Fruit fly (Drosophila melanogaster) whole organism, embryonic: ENCODE data around the gene SerRS-m.

Source experiments
- Adf1 ChIP-seq: fragments of 200-800 bp; sonication (Bioruptor generic); IDR thresholded peaks from 2 replicates; pipeline ENCODE4 v1.3.6; 2022; ENCODE audit warnings: missing biosample characterization, missing genetic modification characterization
- Atf3 ChIP-seq: fragments of 200-800 bp; sonication (Bioruptor generic); optimal IDR thresholded peaks from 3 replicates; lab custom pipeline; 2016; ENCODE audit warnings: missing biosample characterization, missing genetic modification characterization
- Atf6 ChIP-seq: fragments of 200-800 bp; sonication (Bioruptor generic); IDR thresholded peaks from 2 replicates; pipeline ENCODE4 v1.3.6; 2022; ENCODE audit warnings: missing biosample characterization, missing genetic modification characterization
- CG1024 ChIP-seq: fragments of 200-800 bp; sonication (Bioruptor generic); IDR thresholded peaks from 2 replicates; pipeline ENCODE4 v1.3.6; 2022; ENCODE audit warnings: missing biosample characterization, missing genetic modification characterization
- CG11398 ChIP-seq: fragments of 200-800 bp; sonication (Bioruptor generic); optimal IDR thresholded peaks from 2 replicates; lab custom pipeline; 2016; ENCODE audit warnings: missing biosample characterization, missing genetic modification characterization
- CG12236 ChIP-seq: fragments of 200-800 bp; sonication (Bioruptor generic); optimal IDR thresholded peaks from 2 replicates; lab custom pipeline; 2016; ENCODE audit warnings: missing biosample characterization, missing genetic modification characterization
- CG1603 ChIP-seq: fragments of 200-800 bp; sonication (Bioruptor generic); optimal IDR thresholded peaks from 2 replicates; lab custom pipeline; 2019; ENCODE audit warnings: missing biosample characterization, mild to moderate bottlenecking, missing genetic modification characterization, moderate library complexity
- CG17612 ChIP-seq: fragments of 200-800 bp; sonication (Bioruptor generic); IDR thresholded peaks from 2 replicates; pipeline ENCODE4 v1.3.6; 2022; ENCODE audit warnings: missing biosample characterization, missing genetic modification characterization
- CG18764 ChIP-seq: fragments of 200-800 bp; sonication (Bioruptor generic); optimal IDR thresholded peaks from 3 replicates; lab custom pipeline; 2016; ENCODE audit warnings: missing biosample characterization, missing genetic modification characterization
- CG32767 ChIP-seq: fragments of 200-800 bp; sonication (Bioruptor generic); IDR thresholded peaks from 2 replicates; pipeline ENCODE4 v1.3.6; 2022; ENCODE audit warnings: missing biosample characterization, missing genetic modification characterization
- CG4707 ChIP-seq: fragments of 200-800 bp; sonication (Bioruptor generic); optimal IDR thresholded peaks from 2 replicates; lab custom pipeline; 2018; ENCODE audit warnings: missing biosample characterization, mild to moderate bottlenecking, missing genetic modification characterization, moderate library complexity
- CG6791 ChIP-seq: fragments of 200-800 bp; sonication (Bioruptor generic); IDR thresholded peaks from 3 replicates; pipeline ENCODE4 v1.3.6; 2022; ENCODE audit warnings: missing biosample characterization, missing genetic modification characterization; ENCODE audit not compliant: partially characterized antibody
- CG7271 ChIP-seq: fragments of 200-800 bp; sonication (Bioruptor generic); optimal IDR thresholded peaks from 2 replicates; lab custom pipeline; 2018; ENCODE audit warnings: missing biosample characterization, mild to moderate bottlenecking, missing genetic modification characterization, moderate library complexity
- CG8089 ChIP-seq: fragments of 200-800 bp; sonication (Bioruptor generic); optimal IDR thresholded peaks from 3 replicates; lab custom pipeline; 2016; ENCODE audit warnings: missing biosample characterization, missing genetic modification characterization
- CG8290 ChIP-seq, 3 experiments: fragments of 200-800 bp; sonication (Bioruptor generic); optimal IDR thresholded peaks; 2 replicates each; lab custom pipeline; 2016 to 2019; ENCODE audit warnings: missing biosample characterization in 3 of 3, missing genetic modification characterization in 3 of 3, mild to moderate bottlenecking in 2 of 3, moderate library complexity in 1 of 3
- CG9727 ChIP-seq: fragments of 200-800 bp; sonication (Bioruptor generic); optimal IDR thresholded peaks from 3 replicates; lab custom pipeline; 2017; ENCODE audit warnings: missing biosample characterization, mild to moderate bottlenecking, missing genetic modification characterization
- CG9817 ChIP-seq: fragments of 200-800 bp; sonication (Bioruptor generic); optimal IDR thresholded peaks from 2 replicates; lab custom pipeline; 2018; ENCODE audit warnings: missing biosample characterization, mild to moderate bottlenecking, missing genetic modification characterization, moderate library complexity
- CG9876 ChIP-seq: fragments of 200-800 bp; sonication (Bioruptor generic); optimal IDR thresholded peaks from 2 replicates; lab custom pipeline; 2016; ENCODE audit warnings: missing biosample characterization, missing genetic modification characterization
- Camta ChIP-seq: fragments of 200-800 bp; sonication (Bioruptor generic); optimal IDR thresholded peaks from 2 replicates; lab custom pipeline; 2016; ENCODE audit warnings: missing biosample characterization, missing genetic modification characterization
- Dad ChIP-seq: fragments of 200-800 bp; sonication (Bioruptor generic); optimal IDR thresholded peaks from 3 replicates; lab custom pipeline; 2016; ENCODE audit warnings: missing biosample characterization, missing genetic modification characterization
- H2.0 ChIP-seq: fragments of 200-800 bp; sonication (Bioruptor generic); IDR thresholded peaks from 2 replicates; pipeline ENCODE4 v1.3.6; 2022; ENCODE audit warnings: missing biosample characterization, missing genetic modification characterization
- HmgZ ChIP-seq: fragments of 200-800 bp; sonication (Bioruptor generic); optimal IDR thresholded peaks from 2 replicates; lab custom pipeline; 2018; ENCODE audit warnings: missing biosample characterization, mild to moderate bottlenecking, missing genetic modification characterization
- Hr39 ChIP-seq: fragments of >200 bp; optimal IDR thresholded peaks from 2 replicates; lab custom pipeline; 2017
- MTF-1 ChIP-seq: fragments of 200-800 bp; sonication (Bioruptor generic); optimal IDR thresholded peaks from 2 replicates; lab custom pipeline; 2018; ENCODE audit warnings: missing biosample characterization, mild to moderate bottlenecking, missing genetic modification characterization, borderline replicate concordance
- Mad ChIP-seq: fragments of 200-800 bp; sonication (Bioruptor generic); optimal IDR thresholded peaks from 2 replicates; lab custom pipeline; 2016; ENCODE audit warnings: missing biosample characterization, missing genetic modification characterization
- Mes4 ChIP-seq: fragments of 200-800 bp; sonication (Bioruptor generic); optimal IDR thresholded peaks from 2 replicates; lab custom pipeline; 2016; ENCODE audit warnings: missing biosample characterization, missing genetic modification characterization
- Opbp ChIP-seq: fragments of 200-800 bp; sonication (Bioruptor generic); IDR thresholded peaks from 3 replicates; pipeline ENCODE4 v1.3.6; 2022; ENCODE audit warnings: missing biosample characterization, missing genetic modification characterization; ENCODE audit not compliant: partially characterized antibody
- PHDP ChIP-seq: fragments of 200-800 bp; sonication (Bioruptor generic); optimal IDR thresholded peaks from 3 replicates; lab custom pipeline; 2018; ENCODE audit warnings: missing biosample characterization, mild to moderate bottlenecking, missing genetic modification characterization, moderate library complexity
- Ravus ChIP-seq: fragments of 200-800 bp; sonication (Bioruptor generic); IDR thresholded peaks from 2 replicates; pipeline ENCODE4 v1.3.6; 2022; ENCODE audit warnings: missing biosample characterization, missing genetic modification characterization
- br ChIP-seq: fragments of >200 bp; optimal IDR thresholded peaks from 2 replicates; lab custom pipeline; 2017
- ems ChIP-seq: fragments of 200-800 bp; sonication (Bioruptor generic); optimal IDR thresholded peaks from 3 replicates; lab custom pipeline; 2016; ENCODE audit warnings: missing biosample characterization, missing genetic modification characterization
- esg ChIP-seq: fragments of 200-800 bp; sonication (Bioruptor generic); conservative IDR thresholded peaks from 2 replicates; pipeline ENCODE4 v1.3.6; 2022; ENCODE audit warnings: missing biosample characterization, missing genetic modification characterization
- gcm ChIP-seq: fragments of 200-800 bp; sonication (Bioruptor generic); optimal IDR thresholded peaks from 2 replicates; lab custom pipeline; 2019; ENCODE audit warnings: missing biosample characterization, mild to moderate bottlenecking, missing genetic modification characterization, moderate library complexity
- h ChIP-seq: fragments of >200 bp; optimal IDR thresholded peaks from 2 replicates; lab custom pipeline; 2017
- ham ChIP-seq: fragments of 200-800 bp; sonication (Bioruptor generic); IDR thresholded peaks from 2 replicates; pipeline ENCODE4 v1.3.6; 2022; ENCODE audit warnings: missing biosample characterization, missing genetic modification characterization
- ind ChIP-seq: fragments of 200-800 bp; sonication (Bioruptor generic); optimal IDR thresholded peaks from 3 replicates; lab custom pipeline; 2016; ENCODE audit warnings: missing biosample characterization, missing genetic modification characterization
- kay ChIP-seq: fragments of 200-800 bp; sonication (Bioruptor generic); optimal IDR thresholded peaks from 2 replicates; lab custom pipeline; 2016; ENCODE audit warnings: missing biosample characterization, missing genetic modification characterization
- mld ChIP-seq: fragments of 200-800 bp; sonication (Bioruptor generic); IDR thresholded peaks from 3 replicates; pipeline ENCODE4 v1.3.6; 2022; ENCODE audit warnings: missing biosample characterization, missing genetic modification characterization; ENCODE audit not compliant: partially characterized antibody
- pum ChIP-seq: fragments of 200-800 bp; sonication (Bioruptor generic); optimal IDR thresholded peaks from 2 replicates; lab custom pipeline; 2016; ENCODE audit warnings: missing biosample characterization, missing genetic modification characterization
- row ChIP-seq: fragments of 200-800 bp; sonication (Bioruptor generic); IDR thresholded peaks from 3 replicates; pipeline ENCODE4 v1.3.6; 2022; ENCODE audit warnings: missing biosample characterization, missing genetic modification characterization
- sim ChIP-seq: fragments of 200-800 bp; sonication (Bioruptor generic); IDR thresholded peaks from 2 replicates; pipeline ENCODE4 v1.3.6; 2022; ENCODE audit warnings: missing biosample characterization, missing genetic modification characterization
- tgo ChIP-seq: fragments of 200-800 bp; sonication (Bioruptor generic); IDR thresholded peaks from 3 replicates; pipeline ENCODE4 v1.3.6; 2022; ENCODE audit warnings: missing biosample characterization, missing genetic modification characterization
- wor ChIP-seq: fragments of 200-800 bp; sonication (Bioruptor generic); IDR thresholded peaks from 2 replicates; pipeline ENCODE4 v1.3.6; 2022; ENCODE audit warnings: missing biosample characterization, missing genetic modification characterization
- z ChIP-seq: fragments of 200-800 bp; sonication (Bioruptor generic); IDR thresholded peaks from 3 replicates; pipeline ENCODE4 v1.3.6; 2022; ENCODE audit warnings: missing biosample characterization, missing genetic modification characterization
- zf30C ChIP-seq: fragments of 200-800 bp; sonication (Bioruptor generic); optimal IDR thresholded peaks from 3 replicates; lab custom pipeline; 2018; ENCODE audit warnings: missing biosample characterization, mild to moderate bottlenecking, missing genetic modification characterization

Gene SerRS-m

dm6 chr3R:15319912-15320746 is 20.3 kb upstream of the SerRS-m start, which contains the start of the genes CG6276 and CG44040 (continued):
- no peak for TF ChIP-seq CG18764 (GFP tag; lab: Kevin White, UChicago)
- TF ChIP-seq gcm = peak; percentile 40
- TF ChIP-seq wor (GFP tag; lab: Robert Waterston, UW) = no peak
- no peak for TF ChIP-seq kay (GFP tag; lab: Kevin White, UChicago)
- no peak for TF ChIP-seq mld (GFP tag; lab: Robert Waterston, UW)
- no peak for TF ChIP-seq CG4707 (GFP tag; lab: Kevin White, UChicago)
- no peak for TF ChIP-seq br (lab: Kevin White, UChicago)
- TF ChIP-seq CG11398 = peak; percentile 31
- no peak for TF ChIP-seq Mad
- no peak for TF ChIP-seq Mes4 (GFP tag; lab: Kevin White, UChicago)
- TF ChIP-seq CG32767 (GFP tag; lab: Robert Waterston, UW) = no peak
- peak; percentile 55 for TF ChIP-seq CG1603 (tag; lab: Kevin White, UChicago)
- peak; percentile 60 for TF ChIP-seq Dad (GFP tag; lab: Kevin White, UChicago)
- TF ChIP-seq MTF-1 (GFP tag; lab: Kevin White, UChicago) = no peak
- no peak for TF ChIP-seq Ravus (GFP tag; lab: Robert Waterston, UW)
- no peak for TF ChIP-seq Atf3 (GFP tag; lab: Kevin White, UChicago)
- peak; percentile 42 for TF ChIP-seq CG9817 (tag; lab: Kevin White, UChicago)
- TF ChIP-seq ham = no peak
- no peak for TF ChIP-seq CG12236
- peak; percentile 37 for TF ChIP-seq CG9876 (GFP tag; lab: Kevin White, UChicago)
- TF ChIP-seq pum (GFP tag; lab: Kevin White, UChicago) = peak; percentile 33
- no peak; the same call in 2 of the 3 replicates for TF ChIP-seq tgo (GFP tag; lab: Robert Waterston, UW)
- TF ChIP-seq ind = peak; percentile 29
- peak; percentile 27 for TF ChIP-seq PHDP (tag; lab: Kevin White, UChicago)
- TF ChIP-seq CG8089 (GFP tag; lab: Kevin White, UChicago) = peak; percentile 6
- TF ChIP-seq HmgZ (tag; lab: Kevin White, UChicago) = peak; percentile 23
- TF ChIP-seq Atf6 (GFP tag; lab: Robert Waterston, UW) = peak; percentile 62; the same call in 1 of the 2 replicates
- no peak for TF ChIP-seq CG1024 (GFP tag; lab: Robert Waterston, UW)
- TF ChIP-seq Hr39 = no peak
- peak; percentile 8; the same call in 1 of the 2 replicates for TF ChIP-seq H2.0 (GFP tag; lab: Robert Waterston, UW)
- TF ChIP-seq CG6791 (GFP tag; lab: Robert Waterston, UW) = no peak
- TF ChIP-seq z (GFP tag; lab: Robert Waterston, UW) = no peak
- TF ChIP-seq row (GFP tag; lab: Robert Waterston, UW) = peak; percentile 73
- TF ChIP-seq sim (GFP tag; lab: Robert Waterston, UW) = no peak
- TF ChIP-seq Camta = peak; percentile 50
- no peak for TF ChIP-seq CG8290 (GFP tag; optimal IDR thresholded peaks at IDR 0.05; lab: Kevin White, UChicago)
- peak; percentile 24 to 69 for TF ChIP-seq CG8290 (tag; optimal IDR thresholded peaks at IDR 0.05; lab: Kevin White, UChicago)
- TF ChIP-seq ems = peak; percentile 38
- 0 out of 2 replicates have a peak, but pooled peaks have one; percentile 23 for TF ChIP-seq Adf1
- TF ChIP-seq CG7271 (tag; lab: Kevin White, UChicago) = no peak
- no peak for TF ChIP-seq zf30C
- no peak for TF ChIP-seq h (lab: Kevin White, UChicago)
- no peak for TF ChIP-seq CG17612 (GFP tag; lab: Robert Waterston, UW)
- no peak for TF ChIP-seq Opbp (GFP tag; lab: Robert Waterston, UW)
- TF ChIP-seq CG9727 (GFP tag; lab: Kevin White, UChicago) = peak; percentile 51
- TF ChIP-seq esg (GFP tag; lab: Robert Waterston, UW) = peak; percentile 22; the same call in 1 of the 2 replicates
